Worm (Caenorhabditis elegans) whole organism, L2 larva: ENCODE data around the gene Y57G11C.51.

Source experiments
- C34F6.9 ChIP-seq: fragments of 150-350 bp; optimal IDR thresholded peaks from 2 replicates; lab custom pipeline; 2014; ENCODE audit warnings: missing biosample characterization, missing genetic modification characterization
- R02D3.7 ChIP-seq: fragments of 150-350 bp; optimal IDR thresholded peaks from 2 replicates; lab custom pipeline; 2014; ENCODE audit warnings: missing biosample characterization, missing genetic modification characterization
- Y55F3AM.14 ChIP-seq: fragments of 200-800 bp; sonication (Bioruptor generic); optimal IDR thresholded peaks from 2 replicates; lab custom pipeline; 2018; ENCODE audit warnings: mild to moderate bottlenecking, missing genetic modification characterization, missing compliant biosample characterization
- ZK546.5 ChIP-seq: sonication (generic microtip); optimal IDR thresholded peaks from 2 replicates; lab custom pipeline; 2017; ENCODE audit warnings: missing biosample characterization, missing genetic modification characterization
- alr-1 ChIP-seq: fragments of 150-350 bp; optimal IDR thresholded peaks from 2 replicates; lab custom pipeline; 2014; ENCODE audit warnings: missing biosample characterization, missing genetic modification characterization
- aly-2 ChIP-seq: fragments of 150-350 bp; optimal IDR thresholded peaks from 2 replicates; lab custom pipeline; 2014; ENCODE audit warnings: missing biosample characterization, missing genetic modification characterization
- ama-1 ChIP-seq: fragments of 150-350 bp; optimal IDR thresholded peaks from 2 replicates; lab custom pipeline; 2018; ENCODE audit warnings: inconsistent platforms
- blmp-1 ChIP-seq: sonication (generic microtip); optimal IDR thresholded peaks from 2 replicates; lab custom pipeline; 2017; ENCODE audit warnings: missing genetic modification characterization, mild to moderate bottlenecking, missing compliant biosample characterization, antibody characterized with exemption, moderate library complexity; ENCODE audit not compliant: insufficient read depth
- ceh-16 ChIP-seq: fragments of 150-350 bp; optimal IDR thresholded peaks from 2 replicates; lab custom pipeline; 2014; ENCODE audit warnings: missing biosample characterization, missing genetic modification characterization
- ceh-82 ChIP-seq: fragments of 150-350 bp; optimal IDR thresholded peaks from 2 replicates; lab custom pipeline; 2014; ENCODE audit warnings: missing biosample characterization, missing genetic modification characterization
- crh-2 ChIP-seq: sonication (generic microtip); optimal IDR thresholded peaks from 2 replicates; lab custom pipeline; 2017; ENCODE audit warnings: missing biosample characterization, missing genetic modification characterization
- dmd-4 ChIP-seq: sonication (generic microtip); optimal IDR thresholded peaks from 2 replicates; lab custom pipeline; 2017; ENCODE audit warnings: missing biosample characterization, missing genetic modification characterization
- egl-27 ChIP-seq: sonication (generic microtip); optimal IDR thresholded peaks from 3 replicates; lab custom pipeline; 2017; ENCODE audit warnings: missing biosample characterization, missing genetic modification reagents, missing genetic modification characterization
- elt-1 ChIP-seq: fragments of 150-350 bp; optimal IDR thresholded peaks from 2 replicates; lab custom pipeline; 2014; ENCODE audit warnings: missing biosample characterization, missing genetic modification characterization
- elt-3 ChIP-seq: sonication (generic microtip); optimal IDR thresholded peaks from 2 replicates; lab custom pipeline; 2017; ENCODE audit warnings: missing biosample characterization, missing genetic modification characterization
- fos-1 ChIP-seq: fragments of 150-350 bp; optimal IDR thresholded peaks from 2 replicates; lab custom pipeline; 2014; ENCODE audit warnings: missing biosample characterization, missing genetic modification characterization
- gmeb-1 ChIP-seq: fragments of 150-350 bp; optimal IDR thresholded peaks from 2 replicates; lab custom pipeline; 2014; ENCODE audit warnings: missing biosample characterization, missing genetic modification characterization
- lin-11 ChIP-seq: fragments of 150-350 bp; sonication (generic microtip); optimal IDR thresholded peaks from 2 replicates; lab custom pipeline; 2014; ENCODE audit warnings: missing biosample characterization, missing genetic modification characterization, inconsistent platforms, mixed read lengths
- lin-13 ChIP-seq: fragments of 150-350 bp; optimal IDR thresholded peaks from 2 replicates; lab custom pipeline; 2014; ENCODE audit warnings: missing biosample characterization, missing genetic modification reagents, missing genetic modification characterization
- lin-39 ChIP-seq: fragments of 150-350 bp; optimal IDR thresholded peaks from 2 replicates; lab custom pipeline; 2014; ENCODE audit warnings: missing biosample characterization, missing genetic modification reagents, missing genetic modification characterization
- lsy-2 ChIP-seq, 2 experiments: fragments of 150-350 bp in 1 of 2; sonication (generic microtip) in 1 of 2; optimal IDR thresholded peaks; 2 replicates each; lab custom pipeline; 2014 to 2017; ENCODE audit warnings: missing biosample characterization in 2 of 2, missing genetic modification characterization in 2 of 2
- mab-5 ChIP-seq: fragments of 150-350 bp; optimal IDR thresholded peaks from 2 replicates; lab custom pipeline; 2014; ENCODE audit warnings: missing biosample characterization, missing genetic modification characterization
- mdl-1 ChIP-seq, 2 experiments: fragments of 150-350 bp in 1 of 2; sonication (generic microtip) in 1 of 2; optimal IDR thresholded peaks; 2 replicates each; lab custom pipeline; 2017; ENCODE audit warnings: missing biosample characterization in 2 of 2, missing genetic modification characterization in 2 of 2
- nhr-10 ChIP-seq: sonication (generic microtip); optimal IDR thresholded peaks from 2 replicates; lab custom pipeline; 2017; ENCODE audit warnings: missing biosample characterization, missing genetic modification characterization
- nhr-11 ChIP-seq: fragments of 150-350 bp; optimal IDR thresholded peaks from 2 replicates; lab custom pipeline; 2014; ENCODE audit warnings: missing biosample characterization, missing genetic modification characterization
- nhr-12 ChIP-seq: fragments of 150-350 bp; optimal IDR thresholded peaks from 2 replicates; lab custom pipeline; 2014; ENCODE audit warnings: missing biosample characterization, missing genetic modification characterization
- nhr-129 ChIP-seq: fragments of 150-350 bp; optimal IDR thresholded peaks from 2 replicates; lab custom pipeline; 2014; ENCODE audit warnings: missing biosample characterization, missing genetic modification characterization
- nhr-21 ChIP-seq: fragments of 150-350 bp; optimal IDR thresholded peaks from 2 replicates; lab custom pipeline; 2014; ENCODE audit warnings: missing biosample characterization, missing genetic modification characterization
- nhr-23 ChIP-seq: fragments of 150-350 bp; optimal IDR thresholded peaks from 2 replicates; lab custom pipeline; 2014; ENCODE audit warnings: missing biosample characterization, missing genetic modification reagents, missing genetic modification characterization
- nhr-237 ChIP-seq: fragments of 150-350 bp; optimal IDR thresholded peaks from 2 replicates; lab custom pipeline; 2014; ENCODE audit warnings: missing biosample characterization, missing genetic modification characterization
- nhr-25 ChIP-seq: fragments of 150-350 bp; sonication (generic microtip); optimal IDR thresholded peaks from 3 replicates; lab custom pipeline; 2014; ENCODE audit warnings: missing biosample characterization, missing genetic modification characterization
- nhr-6 ChIP-seq: fragments of 150-350 bp; optimal IDR thresholded peaks from 2 replicates; lab custom pipeline; 2014; ENCODE audit warnings: missing biosample characterization, missing genetic modification characterization
- nhr-77 ChIP-seq: fragments of 150-350 bp; optimal IDR thresholded peaks from 2 replicates; lab custom pipeline; 2014; ENCODE audit warnings: missing biosample characterization, missing genetic modification characterization
- peb-1 ChIP-seq: fragments of 150-350 bp; optimal IDR thresholded peaks from 2 replicates; lab custom pipeline; 2014; ENCODE audit warnings: missing biosample characterization, missing genetic modification characterization
- sem-4 ChIP-seq: fragments of 150-350 bp; optimal IDR thresholded peaks from 2 replicates; lab custom pipeline; 2014; ENCODE audit warnings: missing biosample characterization, missing genetic modification reagents, missing genetic modification characterization
- skn-1 ChIP-seq: sonication (generic microtip); optimal IDR thresholded peaks from 2 replicates; lab custom pipeline; 2017; ENCODE audit warnings: missing biosample characterization, missing genetic modification characterization
- sma-3 ChIP-seq: sonication (generic microtip); optimal IDR thresholded peaks from 2 replicates; lab custom pipeline; 2016; ENCODE audit warnings: missing genetic modification reagents, missing genetic modification characterization, missing compliant biosample characterization
- sma-9 ChIP-seq, 2 experiments: fragments of 150-350 bp in 1 of 2; sonication (generic microtip) in 1 of 2; optimal IDR thresholded peaks; 2 replicates each; lab custom pipeline; 2014 to 2016; ENCODE audit warnings: missing genetic modification characterization in 2 of 2, mild to moderate bottlenecking in 1 of 2, missing biosample characterization in 1 of 2, missing compliant biosample characterization in 1 of 2, missing genetic modification reagents in 1 of 2, moderate library complexity in 1 of 2
- snpc-4 ChIP-seq: fragments of 150-350 bp; optimal IDR thresholded peaks from 2 replicates; lab custom pipeline; 2014; ENCODE audit warnings: missing biosample characterization, missing genetic modification characterization
- unc-39 ChIP-seq: fragments of 150-350 bp; optimal IDR thresholded peaks from 2 replicates; lab custom pipeline; 2014; ENCODE audit warnings: missing biosample characterization, missing genetic modification characterization
- unc-55 ChIP-seq: fragments of 150-350 bp; sonication (generic microtip); optimal IDR thresholded peaks from 3 replicates; lab custom pipeline; 2014; ENCODE audit warnings: missing biosample characterization, missing genetic modification reagents, missing genetic modification characterization
- unc-62 ChIP-seq: fragments of 150-350 bp; optimal IDR thresholded peaks from 2 replicates; lab custom pipeline; 2014; ENCODE audit warnings: missing biosample characterization, missing genetic modification reagents, missing genetic modification characterization
- zag-1 ChIP-seq: fragments of 150-350 bp; optimal IDR thresholded peaks from 2 replicates; lab custom pipeline; 2014; ENCODE audit warnings: missing biosample characterization, missing genetic modification characterization
- ztf-1 ChIP-seq: fragments of 200-800 bp; sonication (Bioruptor generic); conservative IDR thresholded peaks from 2 replicates; pipeline ENCODE4 v1.3.6; 2022; ENCODE audit warnings: missing genetic modification characterization, missing compliant biosample characterization
- ztf-11 ChIP-seq: sonication (generic microtip); optimal IDR thresholded peaks from 2 replicates; lab custom pipeline; 2017; ENCODE audit warnings: missing biosample characterization, missing genetic modification characterization
- ztf-4 ChIP-seq: fragments of 150-350 bp; optimal IDR thresholded peaks from 2 replicates; lab custom pipeline; 2014; ENCODE audit warnings: missing biosample characterization, missing genetic modification characterization

Y57G11C.51 gene

DNA sequence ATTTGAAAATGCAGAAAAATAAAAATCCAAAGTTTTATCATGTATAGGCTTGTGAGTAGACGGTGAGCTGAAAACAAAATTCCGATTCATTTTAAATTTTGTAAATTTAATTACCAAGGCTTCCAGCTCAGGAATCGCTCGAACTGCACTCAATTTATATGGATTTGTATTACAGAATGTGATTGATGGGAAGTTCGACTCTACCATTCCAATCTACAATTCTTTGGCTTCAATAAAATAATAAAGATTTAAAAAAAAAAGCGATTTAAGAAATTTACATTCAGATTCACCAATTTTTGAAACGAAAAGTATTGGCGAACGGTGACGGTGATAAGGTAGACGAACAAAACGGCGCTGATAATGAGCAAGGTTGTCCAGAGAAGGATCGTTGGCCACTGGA lies 3.7 kb downstream of the Y57G11C.51 start:
- no peak for TF ChIP-seq unc-55 (GFP tag; lab: Kevin White, UChicago)
- TF ChIP-seq C34F6.9 (tag; lab: Kevin White, UChicago): no peak
- TF ChIP-seq ztf-1 (GFP tag; lab: Robert Waterston, UW): no peak

DNA sequence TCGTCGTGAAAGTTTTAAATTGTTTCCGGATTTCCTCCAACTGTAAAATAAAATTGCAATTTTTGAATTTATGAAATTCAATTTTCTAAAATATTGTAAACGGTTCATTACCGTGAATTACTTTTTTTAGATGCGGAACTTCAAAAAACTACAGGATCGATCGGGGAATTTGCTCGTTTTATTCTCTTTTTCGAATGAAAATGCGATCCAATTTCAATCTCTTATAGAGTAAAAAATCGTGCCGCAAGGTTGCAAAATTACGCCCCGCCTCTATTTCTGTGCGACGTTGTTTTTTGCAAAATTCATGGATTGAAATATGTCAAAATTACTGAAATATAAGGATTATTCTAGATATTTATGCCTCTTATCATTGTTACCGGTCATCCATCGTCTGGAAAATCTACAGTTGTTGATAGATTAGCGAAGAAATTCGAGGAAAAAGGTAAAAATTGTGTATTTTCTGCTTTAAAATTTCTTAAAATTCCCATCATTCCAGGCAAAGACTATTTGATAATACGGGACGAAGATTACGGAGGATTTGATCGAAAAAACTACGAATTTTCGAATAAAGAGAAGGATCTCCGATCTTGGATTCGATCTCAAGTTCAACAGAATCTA lies 5.0 kb downstream of the Y57G11C.51 start, which contains the start of gene Y57G11C.43:
Gene Y57G11C.43, plus strand, starts transcription at position 224 of the 618 bp plus-strand sequence.
- TF ChIP-seq snpc-4 (tag; lab: Kevin White, UChicago) (no peak), unc-62 (GFP tag; lab: Kevin White, UChicago) (no peak), sma-9 (GFP tag; optimal IDR thresholded peaks at IDR 0.05; lab: Kevin White, UChicago) (no peak), sma-9 (tag; optimal IDR thresholded peaks at IDR 0.05; lab: Kevin White, UChicago) (no peak), fos-1 (tag; lab: Kevin White, UChicago) (no peak), egl-27 (no peak), ztf-4 (tag; lab: Kevin White, UChicago) (no peak), ztf-11 (tag; lab: Kevin White, UChicago) (no peak), peb-1 (tag; lab: Kevin White, UChicago) (no peak), zag-1 (no peak), elt-1 (tag; lab: Kevin White, UChicago) (no peak), elt-3 (no peak), aly-2 (tag; lab: Kevin White, UChicago) (no peak), ama-1 (lab: Kevin White, UChicago) (no peak), dmd-4 (no peak), lin-13 (GFP tag; lab: Kevin White, UChicago) (no peak)

DNA sequence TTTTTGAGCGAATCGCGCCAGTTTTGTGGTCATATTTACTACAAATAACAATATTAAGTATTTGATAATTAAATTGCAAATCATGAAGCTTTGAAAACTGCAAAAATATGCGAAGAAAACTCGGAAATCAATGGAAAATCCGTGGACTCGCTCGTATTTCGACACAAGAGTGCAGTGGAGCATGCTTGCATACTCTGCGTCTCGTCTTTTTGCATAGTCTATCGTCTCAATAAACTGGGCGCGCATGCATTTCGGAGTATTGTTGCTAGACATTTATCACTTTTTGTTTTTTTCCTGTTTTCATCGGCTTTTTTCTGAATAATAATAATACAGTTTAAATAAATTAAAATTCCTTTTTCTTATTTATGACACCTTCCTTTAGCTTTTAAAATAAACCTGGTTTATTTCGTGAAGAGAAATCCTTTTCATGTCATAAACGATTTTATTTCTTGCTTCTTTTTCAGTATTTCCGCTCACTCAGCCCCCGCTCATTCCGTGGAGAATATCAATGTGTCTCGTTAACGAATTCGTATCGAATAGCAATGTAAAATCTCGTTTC lies 6.6 kb downstream of the Y57G11C.51 start, which contains the start of the genes mrps-7 and Y57G11C.3:
Gene mrps-7, minus strand, starts transcription at position 38 of the 559 bp plus-strand sequence.
Gene Y57G11C.3, plus strand, starts transcription at position 509 of the 559 bp plus-strand sequence.
- TF ChIP-seq nhr-10 (tag; lab: Kevin White, UChicago) (peak; percentile 47), nhr-237 (tag; lab: Kevin White, UChicago) (no peak), ceh-82 (peak; percentile 63), lin-39 (tag; lab: Kevin White, UChicago) (peak; percentile 82), nhr-21 (tag; lab: Kevin White, UChicago) (peak; percentile 93), nhr-129 (tag; lab: Kevin White, UChicago) (peak; percentile 95), Y55F3AM.14 (GFP tag; lab: Kevin White, UChicago) (peak; percentile 14), sma-9 (GFP tag; optimal IDR thresholded peaks at IDR 0.05; lab: Kevin White, UChicago) (peak; percentile 89), sma-9 (tag; optimal IDR thresholded peaks at IDR 0.05; lab: Kevin White, UChicago) (no peak), blmp-1 (tag; lab: Kevin White, UChicago) (peak; percentile 70), C34F6.9 (tag; lab: Kevin White, UChicago) (peak; percentile 97), mab-5 (tag; lab: Kevin White, UChicago) (peak; percentile 91), unc-39 (tag; lab: Kevin White, UChicago) (no peak), ceh-16 (tag; lab: Kevin White, UChicago) (peak; percentile 86), elt-1 (tag; lab: Kevin White, UChicago) (no peak), crh-2 (tag; lab: Kevin White, UChicago) (peak; percentile 94), nhr-11 (tag; lab: Kevin White, UChicago) (no peak), fos-1 (tag; lab: Kevin White, UChicago) (peak; percentile 68), nhr-77 (tag; lab: Kevin White, UChicago) (peak; percentile 37), alr-1 (no peak), unc-62 (GFP tag; lab: Kevin White, UChicago) (no peak), peb-1 (tag; lab: Kevin White, UChicago) (no peak), aly-2 (tag; lab: Kevin White, UChicago) (no peak), nhr-6 (peak; percentile 90), ztf-11 (tag; lab: Kevin White, UChicago) (peak; percentile 55), nhr-12 (tag; lab: Kevin White, UChicago) (no peak), nhr-25 (tag; lab: Kevin White, UChicago) (peak; percentile 92), ZK546.5 (tag; lab: Kevin White, UChicago) (no peak), lin-13 (GFP tag; lab: Kevin White, UChicago) (peak; percentile 93), snpc-4 (tag; lab: Kevin White, UChicago) (peak; percentile 83), sem-4 (tag; lab: Kevin White, UChicago) (peak; percentile 71), nhr-23 (no peak), skn-1 (tag; lab: Kevin White, UChicago) (no peak), dmd-4 (no peak), lin-11 (tag; lab: Kevin White, UChicago) (peak; percentile 91), ztf-1 (GFP tag; lab: Robert Waterston, UW) (no peak), unc-55 (GFP tag; lab: Kevin White, UChicago) (peak; percentile 99), lsy-2 (tag; optimal IDR thresholded peaks at IDR 0.05; lab: Kevin White, UChicago) (peak; percentile 91 to 95), egl-27 (peak; percentile 86), ama-1 (lab: Kevin White, UChicago) (peak; percentile 72), R02D3.7 (tag; lab: Kevin White, UChicago) (peak; percentile 96), ztf-4 (tag; lab: Kevin White, UChicago) (peak; percentile 79), gmeb-1 (tag; lab: Kevin White, UChicago) (peak; percentile 91), mdl-1 (tag; optimal IDR thresholded peaks at IDR 0.05; lab: Kevin White, UChicago) (peak; percentile 70 to 78), sma-3 (GFP tag; lab: Kevin White, UChicago) (peak; percentile 93)
